Fruit fly (Drosophila melanogaster) whole organism, embryonic: Measurements from ENCODE around the gene Snx27.

Experiments
- Abd-B ChIP-seq: fragments of 200-800 bp; sonication (Bioruptor generic); optimal IDR thresholded peaks from 2 replicates; lab custom pipeline; 2018; ENCODE audit warnings: missing biosample characterization, mild to moderate bottlenecking, missing genetic modification characterization, moderate library complexity
- BtbVII ChIP-seq: fragments of 200-800 bp; sonication (Bioruptor generic); optimal IDR thresholded peaks from 3 replicates; lab custom pipeline; 2017; ENCODE audit warnings: missing biosample characterization, mild to moderate bottlenecking, missing genetic modification characterization
- CG11398 ChIP-seq: fragments of 200-800 bp; sonication (Bioruptor generic); optimal IDR thresholded peaks from 2 replicates; lab custom pipeline; 2016; ENCODE audit warnings: missing biosample characterization, missing genetic modification characterization
- CG13287 ChIP-seq: fragments of 200-800 bp; sonication (Bioruptor generic); IDR thresholded peaks from 2 replicates; pipeline ENCODE4 v1.3.6; 2022; ENCODE audit warnings: missing biosample characterization, missing genetic modification characterization; ENCODE audit not compliant: partially characterized antibody
- CG13894 ChIP-seq: fragments of 200-800 bp; sonication (Bioruptor generic); optimal IDR thresholded peaks from 3 replicates; lab custom pipeline; 2018; ENCODE audit warnings: missing biosample characterization, mild to moderate bottlenecking, missing genetic modification characterization, moderate library complexity
- CG1832 ChIP-seq: fragments of 200-800 bp; sonication (Bioruptor generic); optimal IDR thresholded peaks from 2 replicates; lab custom pipeline; 2017; ENCODE audit warnings: missing biosample characterization, mild to moderate bottlenecking, missing genetic modification characterization, inconsistent platforms
- CG2199 ChIP-seq: fragments of 200-800 bp; sonication (Bioruptor generic); IDR thresholded peaks from 3 replicates; pipeline ENCODE4 v1.3.6; 2022; ENCODE audit warnings: missing biosample characterization, missing genetic modification characterization
- CG2889 ChIP-seq: fragments of 200-800 bp; sonication (Bioruptor generic); IDR thresholded peaks from 3 replicates; pipeline ENCODE4 v1.3.6; 2022; ENCODE audit warnings: missing biosample characterization, missing genetic modification characterization
- CG3163 ChIP-seq: fragments of 200-800 bp; sonication (Bioruptor generic); optimal IDR thresholded peaks from 3 replicates; lab custom pipeline; 2016; ENCODE audit warnings: missing biosample characterization, missing genetic modification characterization
- CG32772 ChIP-seq: fragments of 200-800 bp; sonication (Bioruptor generic); IDR thresholded peaks from 2 replicates; pipeline ENCODE4 v1.3.6; 2022; ENCODE audit warnings: missing biosample characterization, missing genetic modification characterization
- CG3838 ChIP-seq: fragments of 200-800 bp; sonication (Bioruptor generic); optimal IDR thresholded peaks from 3 replicates; lab custom pipeline; 2016; ENCODE audit warnings: missing biosample characterization, missing genetic modification characterization
- CG4424 ChIP-seq: fragments of 200-800 bp; sonication (Bioruptor generic); optimal IDR thresholded peaks from 3 replicates; lab custom pipeline; 2016; ENCODE audit warnings: missing biosample characterization, missing genetic modification characterization
- CG4854 ChIP-seq: fragments of 200-800 bp; sonication (Bioruptor generic); optimal IDR thresholded peaks from 2 replicates; lab custom pipeline; 2016; ENCODE audit warnings: missing biosample characterization, missing genetic modification characterization, inconsistent platforms
- CG6854 ChIP-seq: fragments of 200-800 bp; sonication (Bioruptor generic); optimal IDR thresholded peaks from 3 replicates; lab custom pipeline; 2017; ENCODE audit warnings: missing biosample characterization, mild to moderate bottlenecking, missing genetic modification characterization
- CG7556 ChIP-seq: fragments of 200-800 bp; sonication (Bioruptor generic); optimal IDR thresholded peaks from 2 replicates; lab custom pipeline; 2017; ENCODE audit warnings: missing biosample characterization, mild to moderate bottlenecking, missing genetic modification characterization
- CG7963 ChIP-seq: fragments of 200-800 bp; sonication (Bioruptor generic); IDR thresholded peaks from 3 replicates; pipeline ENCODE4 v1.3.6; 2022; ENCODE audit warnings: missing biosample characterization, missing genetic modification characterization; ENCODE audit not compliant: partially characterized antibody
- CG8944 ChIP-seq: fragments of 200-800 bp; sonication (Bioruptor generic); optimal IDR thresholded peaks from 3 replicates; lab custom pipeline; 2016; ENCODE audit warnings: missing biosample characterization, missing genetic modification characterization
- CG9797 ChIP-seq: fragments of 200-800 bp; sonication (Bioruptor generic); optimal IDR thresholded peaks from 3 replicates; lab custom pipeline; 2018; ENCODE audit warnings: missing biosample characterization, mild to moderate bottlenecking, missing genetic modification characterization
- D19B ChIP-seq: fragments of 200-800 bp; sonication (Bioruptor generic); optimal IDR thresholded peaks from 2 replicates; lab custom pipeline; 2017; ENCODE audit warnings: missing biosample characterization, mild to moderate bottlenecking, missing genetic modification characterization
- Doc3 ChIP-seq: fragments of 200-800 bp; sonication (Bioruptor generic); IDR thresholded peaks from 3 replicates; pipeline ENCODE4 v1.3.6; 2022; ENCODE audit warnings: missing biosample characterization, missing genetic modification characterization; ENCODE audit not compliant: partially characterized antibody
- Dref ChIP-seq: fragments of 200-800 bp; sonication (Bioruptor generic); IDR thresholded peaks from 2 replicates; pipeline ENCODE4 v1.3.6; 2022; ENCODE audit warnings: missing biosample characterization, missing genetic modification characterization
- Elba2 ChIP-seq: fragments of 200-800 bp; sonication (Bioruptor generic); optimal IDR thresholded peaks from 3 replicates; lab custom pipeline; 2016; ENCODE audit warnings: missing biosample characterization, missing genetic modification characterization
- Hand ChIP-seq: fragments of 200-800 bp; sonication (Bioruptor generic); optimal IDR thresholded peaks from 2 replicates; lab custom pipeline; 2017; ENCODE audit warnings: mild to moderate bottlenecking, missing biosample characterization, missing genetic modification reagents, missing genetic modification characterization
- Lpt ChIP-seq: fragments of >200 bp; optimal IDR thresholded peaks from 2 replicates; lab custom pipeline; 2018; ENCODE audit warnings: missing biosample characterization, missing genetic modification characterization
- Nf-YA ChIP-seq: fragments of 200-800 bp; sonication (Bioruptor generic); IDR thresholded peaks from 2 replicates; pipeline ENCODE4 v1.3.6; 2022; ENCODE audit warnings: missing biosample characterization, missing genetic modification characterization
- Nf-YB ChIP-seq: fragments of 200-800 bp; sonication (Bioruptor generic); optimal IDR thresholded peaks from 3 replicates; lab custom pipeline; 2019; ENCODE audit warnings: missing biosample characterization, mild to moderate bottlenecking, missing genetic modification characterization, moderate library complexity
- Sox100B ChIP-seq: fragments of 200-800 bp; sonication (Bioruptor generic); optimal IDR thresholded peaks from 3 replicates; lab custom pipeline; 2018; ENCODE audit warnings: missing biosample characterization, mild to moderate bottlenecking, missing genetic modification characterization
- TFAM ChIP-seq: fragments of 200-800 bp; sonication (Bioruptor generic); optimal IDR thresholded peaks from 2 replicates; lab custom pipeline; 2017; ENCODE audit warnings: missing biosample characterization, missing genetic modification characterization, inconsistent platforms
- Tbp ChIP-seq: fragments of >200 bp; optimal IDR thresholded peaks from 2 replicates; lab custom pipeline; 2018; ENCODE audit warnings: missing biosample characterization, missing genetic modification characterization
- YL-1 ChIP-seq: fragments of 200-800 bp; sonication (Bioruptor generic); optimal IDR thresholded peaks from 3 replicates; lab custom pipeline; 2017; ENCODE audit warnings: missing biosample characterization, mild to moderate bottlenecking, missing genetic modification characterization
- al ChIP-seq: fragments of 200-800 bp; sonication (Bioruptor generic); IDR thresholded peaks from 2 replicates; pipeline ENCODE4 v1.3.6; 2022; ENCODE audit warnings: missing biosample characterization, missing genetic modification characterization
- ato ChIP-seq: fragments of 200-800 bp; sonication (Bioruptor generic); IDR thresholded peaks from 2 replicates; pipeline ENCODE4 v1.3.6; 2022; ENCODE audit warnings: missing biosample characterization, missing genetic modification characterization; ENCODE audit not compliant: partially characterized antibody
- crol ChIP-seq: fragments of 200-800 bp; sonication (Bioruptor generic); IDR thresholded peaks from 2 replicates; pipeline ENCODE4 v1.3.6; 2022; ENCODE audit warnings: missing biosample characterization, missing genetic modification characterization
- danr ChIP-seq: fragments of 200-800 bp; sonication (Bioruptor generic); IDR thresholded peaks from 2 replicates; pipeline ENCODE4 v1.3.6; 2022; ENCODE audit warnings: missing biosample characterization, missing genetic modification characterization
- dmrt99B ChIP-seq: fragments of 200-800 bp; sonication (Bioruptor generic); optimal IDR thresholded peaks from 2 replicates; lab custom pipeline; 2018; ENCODE audit warnings: missing biosample characterization, mild to moderate bottlenecking, missing genetic modification characterization, moderate library complexity
- dpn ChIP-seq, 2 experiments: fragments of 200-800 bp; sonication (Bioruptor generic); optimal IDR thresholded peaks; 3 replicates each; lab custom pipeline; 2016; ENCODE audit warnings: missing biosample characterization in 2 of 2, missing genetic modification characterization in 2 of 2
- esg ChIP-seq: fragments of 200-800 bp; sonication (Bioruptor generic); conservative IDR thresholded peaks from 2 replicates; pipeline ENCODE4 v1.3.6; 2022; ENCODE audit warnings: missing biosample characterization, missing genetic modification characterization
- gem ChIP-seq: fragments of 200-800 bp; sonication (Bioruptor generic); optimal IDR thresholded peaks from 2 replicates; lab custom pipeline; 2019; ENCODE audit warnings: missing biosample characterization, mild to moderate bottlenecking, missing genetic modification characterization, moderate library complexity
- jing ChIP-seq: fragments of 200-800 bp; sonication (Bioruptor generic); optimal IDR thresholded peaks from 2 replicates; lab custom pipeline; 2018; ENCODE audit warnings: missing biosample characterization, mild to moderate bottlenecking, missing genetic modification characterization
- kah ChIP-seq: fragments of 200-800 bp; sonication (Bioruptor generic); optimal IDR thresholded peaks from 2 replicates; lab custom pipeline; 2018; ENCODE audit warnings: missing biosample characterization, mild to moderate bottlenecking, missing genetic modification characterization
- mld ChIP-seq: fragments of 200-800 bp; sonication (Bioruptor generic); IDR thresholded peaks from 3 replicates; pipeline ENCODE4 v1.3.6; 2022; ENCODE audit warnings: missing biosample characterization, missing genetic modification characterization; ENCODE audit not compliant: partially characterized antibody
- oc ChIP-seq: fragments of 200-800 bp; sonication (Bioruptor generic); optimal IDR thresholded peaks from 2 replicates; lab custom pipeline; 2018; ENCODE audit warnings: missing biosample characterization, mild to moderate bottlenecking, missing genetic modification characterization, moderate library complexity
- ranshi ChIP-seq: fragments of 200-800 bp; sonication (Bioruptor generic); IDR thresholded peaks from 2 replicates; pipeline ENCODE4 v1.3.6; 2022; ENCODE audit warnings: missing biosample characterization, missing genetic modification characterization
- ro ChIP-seq: fragments of 200-800 bp; sonication (Bioruptor generic); IDR thresholded peaks from 2 replicates; pipeline ENCODE4 v1.3.6; 2022; ENCODE audit warnings: missing biosample characterization, missing genetic modification characterization
- row ChIP-seq: fragments of 200-800 bp; sonication (Bioruptor generic); IDR thresholded peaks from 3 replicates; pipeline ENCODE4 v1.3.6; 2022; ENCODE audit warnings: missing biosample characterization, missing genetic modification characterization
- sc ChIP-seq, 3 experiments: fragments of >200 bp in 2 of 3; fragments of 200-800 bp in 1 of 3; sonication (Bioruptor generic) in 1 of 3; optimal IDR thresholded peaks; 2 replicates in 2 of 3; 3 replicates in 1 of 3; lab custom pipeline; 2017; ENCODE audit warnings: mild to moderate bottlenecking in 1 of 3, missing biosample characterization in 1 of 3, missing genetic modification characterization in 1 of 3, missing genetic modification reagents in 1 of 3
- sna ChIP-seq: fragments of 200-800 bp; sonication (Bioruptor generic); IDR thresholded peaks from 2 replicates; pipeline ENCODE4 v1.3.6; 2022; ENCODE audit warnings: missing biosample characterization, missing genetic modification characterization; ENCODE audit not compliant: partially characterized antibody
- tx ChIP-seq: fragments of 200-800 bp; sonication (Bioruptor generic); optimal IDR thresholded peaks from 2 replicates; lab custom pipeline; 2016; ENCODE audit warnings: missing biosample characterization, missing genetic modification characterization
- usp ChIP-seq: fragments of >200 bp; optimal IDR thresholded peaks from 2 replicates; lab custom pipeline; 2017; ENCODE audit warnings: missing biosample characterization, missing genetic modification characterization
- vvl ChIP-seq: fragments of 200-800 bp; sonication (Bioruptor generic); IDR thresholded peaks from 2 replicates; pipeline ENCODE4 v1.3.6; 2022; ENCODE audit warnings: missing biosample characterization, missing genetic modification characterization
- zen ChIP-seq: fragments of 200-800 bp; sonication (Bioruptor generic); optimal IDR thresholded peaks from 3 replicates; lab custom pipeline; 2018; ENCODE audit warnings: missing biosample characterization, mild to moderate bottlenecking, missing genetic modification characterization, moderate library complexity

The Snx27 gene

DNA sequence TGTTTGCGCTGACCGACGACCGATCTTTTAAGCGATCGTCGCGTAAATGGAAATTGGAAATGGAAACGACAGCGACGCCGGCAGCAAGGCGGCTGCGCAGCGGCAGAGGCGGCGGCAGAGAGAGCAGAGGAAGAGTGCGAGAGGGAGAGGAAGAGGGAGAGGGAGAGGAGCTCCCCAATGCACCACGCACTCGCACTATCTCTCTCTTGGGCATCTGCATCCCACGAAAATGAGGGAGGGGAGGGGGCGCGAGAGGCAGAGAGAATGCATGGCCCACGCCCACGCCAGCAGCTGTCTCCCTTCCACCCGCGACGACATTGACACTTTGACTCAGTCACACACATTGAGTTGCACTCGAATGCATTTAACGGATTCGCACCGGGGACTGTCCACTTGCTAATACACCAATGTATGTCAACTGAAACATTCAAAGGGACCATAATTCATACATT is 32.9 kb upstream of the Snx27 start, which contains the start of gene CG3097:
TSS of gene CG3097 (minus strand) at position 51 of the 452 bp plus-strand sequence.
- TF ChIP-seq CG9797 (GFP tag; lab: Kevin White, UChicago) (no peak), kah (GFP tag; lab: Kevin White, UChicago) (no peak), Lpt (GFP tag; lab: Kevin White, UChicago) (no peak), esg (no peak), al (GFP tag; lab: Robert Waterston, UW) (no peak), Sox100B (GFP tag; lab: Kevin White, UChicago) (no peak), sna (peak; percentile 46; the same call in 1 of the 2 replicates), CG1832 (GFP tag; lab: Kevin White, UChicago) (peak; percentile 94), CG3163 (GFP tag; lab: Kevin White, UChicago) (no peak), CG6854 (no peak), TFAM (GFP tag; lab: Kevin White, UChicago) (no peak), usp (GFP tag; lab: Kevin White, UChicago) (no peak), CG2889 (GFP tag; lab: Robert Waterston, UW) (no peak), CG8944 (GFP tag; lab: Kevin White, UChicago) (no peak), Abd-B (GFP tag; lab: Kevin White, UChicago) (no peak), zen (tag; lab: Kevin White, UChicago) (no peak), ranshi (GFP tag; lab: Robert Waterston, UW) (no peak), CG13287 (GFP tag; lab: Robert Waterston, UW) (no peak), oc (tag; lab: Kevin White, UChicago) (no peak), danr (no peak), Elba2 (GFP tag; lab: Kevin White, UChicago) (no peak), tx (GFP tag; lab: Kevin White, UChicago) (no peak), CG4424 (no peak), Tbp (GFP tag; lab: Kevin White, UChicago) (no peak), jing (GFP tag; lab: Kevin White, UChicago) (no peak), BtbVII (GFP tag; lab: Kevin White, UChicago) (no peak), CG7963 (GFP tag; lab: Robert Waterston, UW) (no peak), CG13894 (tag; lab: Kevin White, UChicago) (no peak), Nf-YB (peak; percentile 58), ro (GFP tag; lab: Robert Waterston, UW) (no peak), D19B (GFP tag; lab: Kevin White, UChicago) (no peak), sc (optimal IDR thresholded peaks at IDR 0.05; lab: Kevin White, UChicago) (no peak), sc (GFP tag; optimal IDR thresholded peaks at IDR 0.05; lab: Kevin White, UChicago) (no peak), CG32772 (GFP tag; lab: Robert Waterston, UW) (no peak), CG3838 (GFP tag; lab: Kevin White, UChicago) (no peak), gem (tag; lab: Kevin White, UChicago) (no peak), Doc3 (GFP tag; lab: Robert Waterston, UW) (no peak), ato (GFP tag; lab: Robert Waterston, UW) (peak; percentile 22; the same call in 1 of the 2 replicates), YL-1 (no peak), mld (GFP tag; lab: Robert Waterston, UW) (no peak), crol (GFP tag; lab: Robert Waterston, UW) (peak; percentile 100), dmrt99B (tag; lab: Kevin White, UChicago) (no peak), CG2199 (GFP tag; lab: Robert Waterston, UW) (0 out of 3 replicates have a peak, but pooled peaks have one; percentile 39), vvl (GFP tag; lab: Robert Waterston, UW) (peak; percentile 53; the same call in 1 of the 2 replicates), CG11398 (GFP tag; lab: Kevin White, UChicago) (no peak), Nf-YA (GFP tag; lab: Robert Waterston, UW) (no peak), Hand (no peak), row (GFP tag; lab: Robert Waterston, UW) (no peak), Dref (GFP tag; lab: Robert Waterston, UW) (no peak), dpn (GFP tag; optimal IDR thresholded peaks at IDR 0.05; lab: Kevin White, UChicago) (no peak), CG4854 (GFP tag; lab: Kevin White, UChicago) (no peak), CG7556 (GFP tag; lab: Kevin White, UChicago) (no peak)
